Worm (Caenorhabditis elegans): ENCODE measurements around the gene gyf-1.
A peak's percentile ranks its signal among the peaks of the same experiment; 100 is the strongest.

Gene gyf-1

ce11 chrII:6646903-6647302, 37.1 kb upstream of the gyf-1 start:
- TF ChIP-seq nhr-28 (tag; optimal IDR thresholded peaks at IDR 0.05) (no peak), nhr-237 (tag; optimal IDR thresholded peaks at IDR 0.05) (no peak), mml-1 (tag; optimal IDR thresholded peaks at IDR 0.05) (no peak), eor-1 (tag; optimal IDR thresholded peaks at IDR 0.05) (no peak), fkh-10 (GFP tag; optimal IDR thresholded peaks at IDR 0.05) (no peak)

ce11 chrII:6649026-6649425, 35.0 kb upstream of the gyf-1 start, which contains the start of gene oig-8:
TSS of gene oig-8 (minus strand) at chrII:6649126.
- TF ChIP-seq elt-2 (tag; optimal IDR thresholded peaks at IDR 0.05) (no peak), zag-1 (tag; optimal IDR thresholded peaks at IDR 0.05) (no peak), ztf-4 (tag; optimal IDR thresholded peaks at IDR 0.05) (no peak), egl-27 (tag; optimal IDR thresholded peaks at IDR 0.05) (no peak), fkh-2 (tag; optimal IDR thresholded peaks at IDR 0.05) (no peak), pqm-1 (tag; optimal IDR thresholded peaks at IDR 0.05) (no peak), nhr-25 (tag; optimal IDR thresholded peaks at IDR 0.05) (no peak), pha-4 (tag; optimal IDR thresholded peaks at IDR 0.05) (no peak), ztf-11 (tag; optimal IDR thresholded peaks at IDR 0.05) (no peak), ceh-82 (tag; optimal IDR thresholded peaks at IDR 0.05) (no peak), nhr-77 (tag; optimal IDR thresholded peaks at IDR 0.05) (no peak), ceh-9 (tag; optimal IDR thresholded peaks at IDR 0.05) (no peak), sea-2 (GFP tag; optimal IDR thresholded peaks at IDR 0.05) (no peak), ceh-28 (tag; optimal IDR thresholded peaks at IDR 0.05) (no peak), lsy-12 (tag; optimal IDR thresholded peaks at IDR 0.05) (no peak)

- TF ChIP-seq elt-1 (tag; optimal IDR thresholded peaks at IDR 0.05): no peak
- TF ChIP-seq mml-1 (tag; optimal IDR thresholded peaks at IDR 0.05): no peak
- TF ChIP-seq nhr-23 (tag; optimal IDR thresholded peaks at IDR 0.05): no peak
- TF ChIP-seq ceh-16 (tag; optimal IDR thresholded peaks at IDR 0.05): no peak
Observed at ce11 chrII:6651719-6652118, 32.3 kb upstream of the gyf-1 start, which contains the start of gene sra-26. TSS of gene sra-26 (minus strand) at chrII:6651819.

- no peak for TF ChIP-seq daf-12 (tag; optimal IDR thresholded peaks at IDR 0.05)
- TF ChIP-seq ztf-4 (tag; optimal IDR thresholded peaks at IDR 0.05): no peak
- TF ChIP-seq nhr-43 (tag; optimal IDR thresholded peaks at IDR 0.05; ENCODE audit: poor library complexity, severe bottlenecking): no peak
- TF ChIP-seq elt-3 (tag; optimal IDR thresholded peaks at IDR 0.05): no peak
- TF ChIP-seq lin-15B (tag; optimal IDR thresholded peaks at IDR 0.05): no peak
Observed at ce11 chrII:6654284-6654683, 29.8 kb upstream of the gyf-1 start, which contains the start of gene T19D12.9. TSS of gene T19D12.9 (minus strand) at chrII:6654384.

- TF ChIP-seq elt-3 (tag; optimal IDR thresholded peaks at IDR 0.05) (no peak), elt-2 (tag; optimal IDR thresholded peaks at IDR 0.05) (no peak), R02D3.7 (tag; optimal IDR thresholded peaks at IDR 0.05) (no peak), ama-1 (optimal IDR thresholded peaks at IDR 0.05) (no peak), ceh-9 (tag; optimal IDR thresholded peaks at IDR 0.05) (no peak), mml-1 (tag; optimal IDR thresholded peaks at IDR 0.05) (no peak), eor-1 (tag; optimal IDR thresholded peaks at IDR 0.05) (no peak), egl-5 (tag; optimal IDR thresholded peaks at IDR 0.05) (no peak), lin-39 (tag; optimal IDR thresholded peaks at IDR 0.05) (no peak), sea-2 (GFP tag; optimal IDR thresholded peaks at IDR 0.05) (no peak), ceh-82 (tag; optimal IDR thresholded peaks at IDR 0.05) (no peak), aly-2 (tag; optimal IDR thresholded peaks at IDR 0.05) (no peak), skn-1 (tag; optimal IDR thresholded peaks at IDR 0.05) (no peak)
Observed at ce11 chrII:6658766-6659165, 25.3 kb upstream of the gyf-1 start, which contains the start of gene T19D12.10. TSS of gene T19D12.10 (minus strand) at chrII:6658866.

ce11 chrII:6661211-6661610, 22.8 kb upstream of the gyf-1 start, which contains the start of gene T19D12.2:
TSS of gene T19D12.2 (plus strand) at chrII:6661335.
- TF ChIP-seq ceh-82 (tag; optimal IDR thresholded peaks at IDR 0.05) (no peak), aly-2 (tag; optimal IDR thresholded peaks at IDR 0.05) (no peak), elt-2 (tag; optimal IDR thresholded peaks at IDR 0.05) (peak; percentile 79), ceh-16 (tag; optimal IDR thresholded peaks at IDR 0.05) (no peak), lin-39 (tag; optimal IDR thresholded peaks at IDR 0.05) (no peak), ztf-4 (tag; optimal IDR thresholded peaks at IDR 0.05) (no peak)
